Fruit fly (Drosophila melanogaster) whole organism, adult: ENCODE measurements around the gene fusl.

Experiments
- CG11617 ChIP-seq: fragments of 200-800 bp; sonication (Bioruptor generic); optimal IDR thresholded peaks from 2 replicates; lab custom pipeline; 2017; ENCODE audit warnings: mild to moderate bottlenecking, missing biosample characterization, missing genetic modification reagents, missing genetic modification characterization
- CG12768 ChIP-seq: fragments of 200-800 bp; sonication (Bioruptor generic); optimal IDR thresholded peaks from 2 replicates; lab custom pipeline; 2017; ENCODE audit warnings: missing biosample characterization, missing genetic modification characterization, mild to moderate bottlenecking, moderate library complexity, missing genetic modification reagents
- CG1620 ChIP-seq: fragments of 200-800 bp; sonication (Bioruptor generic); optimal IDR thresholded peaks from 2 replicates; lab custom pipeline; 2016; ENCODE audit warnings: missing biosample characterization, missing genetic modification characterization
- CG5204 ChIP-seq: fragments of 200-800 bp; sonication (Bioruptor generic); optimal IDR thresholded peaks from 2 replicates; lab custom pipeline; 2016; ENCODE audit warnings: missing biosample characterization, missing genetic modification characterization
- CG7101 ChIP-seq: fragments of 200-800 bp; sonication (Bioruptor generic); optimal IDR thresholded peaks from 2 replicates; lab custom pipeline; 2018; ENCODE audit warnings: missing biosample characterization, mild to moderate bottlenecking, missing genetic modification characterization, moderate library complexity
- Hr96 ChIP-seq: fragments of 200-800 bp; sonication (Bioruptor generic); optimal IDR thresholded peaks from 2 replicates; lab custom pipeline; 2016; ENCODE audit warnings: missing biosample characterization, missing genetic modification characterization
- bab1 ChIP-seq: fragments of 200-800 bp; sonication (Bioruptor generic); optimal IDR thresholded peaks from 3 replicates; lab custom pipeline; 2019; ENCODE audit warnings: missing biosample characterization, mild to moderate bottlenecking, missing genetic modification characterization, moderate library complexity
- kay ChIP-seq: fragments of 200-800 bp; sonication (Bioruptor generic); peaks from one replicate; lab custom pipeline; 2016; ENCODE audit warnings: missing biosample characterization, missing genetic modification characterization, borderline replicate concordance
- ovo ChIP-seq: fragments of 200-800 bp; sonication (Bioruptor generic); optimal IDR thresholded peaks from 2 replicates; lab custom pipeline; 2016; ENCODE audit warnings: missing biosample characterization, missing genetic modification characterization
- pad ChIP-seq: fragments of 200-800 bp; sonication (Bioruptor generic); optimal IDR thresholded peaks from 3 replicates; lab custom pipeline; 2017; ENCODE audit warnings: missing biosample characterization, missing genetic modification characterization, mild to moderate bottlenecking, moderate library complexity, missing genetic modification reagents
- tj ChIP-seq: fragments of 200-800 bp; sonication (Bioruptor generic); optimal IDR thresholded peaks from 3 replicates; lab custom pipeline; 2017; ENCODE audit warnings: missing biosample characterization, mild to moderate bottlenecking, missing genetic modification characterization, moderate library complexity
- toe ChIP-seq: fragments of 200-800 bp; sonication (Bioruptor generic); optimal IDR thresholded peaks from 2 replicates; lab custom pipeline; 2016; ENCODE audit warnings: missing biosample characterization, missing genetic modification characterization

- TF ChIP-seq kay (GFP tag; lab: Kevin White, UChicago) (no peak), ovo (GFP tag; lab: Kevin White, UChicago) (no peak), CG11617 (GFP tag; lab: Kevin White, UChicago) (no peak), pad (GFP tag; lab: Kevin White, UChicago) (no peak), tj (GFP tag; lab: Kevin White, UChicago) (no peak), CG5204 (GFP tag; lab: Kevin White, UChicago) (no peak), Hr96 (GFP tag; lab: Kevin White, UChicago) (no peak), CG1620 (GFP tag; lab: Kevin White, UChicago) (no peak), CG12768 (no peak), toe (GFP tag; lab: Kevin White, UChicago) (no peak), bab1 (GFP tag; lab: Kevin White, UChicago) (no peak), CG7101 (tag; lab: Kevin White, UChicago) (no peak)
These were observed 10.6 kb downstream of the fusl start for dm6 chr2L:5327266-5327621.
